Fruit fly (Drosophila melanogaster) whole organism, embryonic: ENCODE results near the gene CG11085.

ENCODE experiments used
- Ada2b ChIP-seq: fragments of 200-800 bp; sonication (Bioruptor generic); IDR thresholded peaks from 2 replicates; pipeline ENCODE4 v1.3.6; 2022; ENCODE audit warnings: missing biosample characterization, missing genetic modification characterization
- CG11504 ChIP-seq: fragments of 200-800 bp; sonication (Bioruptor generic); optimal IDR thresholded peaks from 3 replicates; lab custom pipeline; 2019; ENCODE audit warnings: missing biosample characterization, mild to moderate bottlenecking, missing genetic modification characterization, moderate library complexity
- CG11723 ChIP-seq: fragments of 200-800 bp; sonication (Bioruptor generic); optimal IDR thresholded peaks from 2 replicates; lab custom pipeline; 2017; ENCODE audit warnings: missing biosample characterization, mild to moderate bottlenecking, missing genetic modification characterization
- CG12236 ChIP-seq: fragments of 200-800 bp; sonication (Bioruptor generic); optimal IDR thresholded peaks from 2 replicates; lab custom pipeline; 2016; ENCODE audit warnings: missing biosample characterization, missing genetic modification characterization
- CG12942 ChIP-seq: fragments of 200-800 bp; sonication (Bioruptor generic); optimal IDR thresholded peaks from 3 replicates; lab custom pipeline; 2016; ENCODE audit warnings: missing biosample characterization, missing genetic modification characterization
- CG13775 ChIP-seq: fragments of 200-800 bp; sonication (Bioruptor generic); optimal IDR thresholded peaks from 3 replicates; lab custom pipeline; 2017; ENCODE audit warnings: missing biosample characterization, mild to moderate bottlenecking, missing genetic modification characterization
- CG15514 ChIP-seq: fragments of 200-800 bp; sonication (Bioruptor generic); optimal IDR thresholded peaks from 3 replicates; lab custom pipeline; 2017; ENCODE audit warnings: missing biosample characterization, missing genetic modification characterization, mild to moderate bottlenecking, moderate library complexity, missing genetic modification reagents
- CG1602 ChIP-seq: fragments of 200-800 bp; sonication (Bioruptor generic); optimal IDR thresholded peaks from 3 replicates; lab custom pipeline; 2016; ENCODE audit warnings: missing biosample characterization, missing genetic modification characterization
- CG17385 ChIP-seq: fragments of 200-800 bp; sonication (Bioruptor generic); optimal IDR thresholded peaks from 3 replicates; lab custom pipeline; 2018; ENCODE audit warnings: missing biosample characterization, mild to moderate bottlenecking, missing genetic modification characterization
- CG17829 ChIP-seq: fragments of 200-800 bp; optimal IDR thresholded peaks from 2 replicates; lab custom pipeline; 2019; ENCODE audit warnings: missing biosample characterization, mild to moderate bottlenecking, missing genetic modification characterization, moderate library complexity
- CG2199 ChIP-seq: fragments of 200-800 bp; sonication (Bioruptor generic); IDR thresholded peaks from 3 replicates; pipeline ENCODE4 v1.3.6; 2022; ENCODE audit warnings: missing biosample characterization, missing genetic modification characterization
- CG2889 ChIP-seq: fragments of 200-800 bp; sonication (Bioruptor generic); IDR thresholded peaks from 3 replicates; pipeline ENCODE4 v1.3.6; 2022; ENCODE audit warnings: missing biosample characterization, missing genetic modification characterization
- CG30020 ChIP-seq: fragments of 200-800 bp; optimal IDR thresholded peaks from 2 replicates; lab custom pipeline; 2019; ENCODE audit warnings: missing biosample characterization, mild to moderate bottlenecking, missing genetic modification characterization, moderate library complexity
- CG31441 ChIP-seq: fragments of 200-800 bp; sonication (Bioruptor generic); IDR thresholded peaks from 2 replicates; pipeline ENCODE4 v1.3.6; 2022; ENCODE audit warnings: missing biosample characterization, missing genetic modification characterization
- CG33213 ChIP-seq: fragments of 200-800 bp; sonication (Bioruptor generic); optimal IDR thresholded peaks from 3 replicates; lab custom pipeline; 2016; ENCODE audit warnings: missing biosample characterization, missing genetic modification characterization
- CG34376 ChIP-seq: fragments of 200-800 bp; sonication (Bioruptor generic); optimal IDR thresholded peaks from 2 replicates; lab custom pipeline; 2018; ENCODE audit warnings: missing biosample characterization, mild to moderate bottlenecking, missing genetic modification characterization
- CG4820 ChIP-seq: fragments of 200-800 bp; sonication (Bioruptor generic); optimal IDR thresholded peaks from 3 replicates; lab custom pipeline; 2016; ENCODE audit warnings: missing biosample characterization, missing genetic modification characterization
- CG7987 ChIP-seq: fragments of 200-800 bp; sonication (Bioruptor generic); optimal IDR thresholded peaks from 2 replicates; lab custom pipeline; 2018; ENCODE audit warnings: missing biosample characterization, mild to moderate bottlenecking, missing genetic modification characterization, moderate library complexity
- D ChIP-seq, 2 experiments: fragments of 200-800 bp in 1 of 2; fragments of >200 bp in 1 of 2; sonication (Bioruptor generic) in 1 of 2; optimal IDR thresholded peaks; 2 replicates in 1 of 2; 3 replicates in 1 of 2; lab custom pipeline; 2017; ENCODE audit warnings: mild to moderate bottlenecking in 1 of 2, missing biosample characterization in 1 of 2, missing genetic modification characterization in 1 of 2, missing genetic modification reagents in 1 of 2
- D19B ChIP-seq: fragments of 200-800 bp; sonication (Bioruptor generic); optimal IDR thresholded peaks from 2 replicates; lab custom pipeline; 2017; ENCODE audit warnings: missing biosample characterization, mild to moderate bottlenecking, missing genetic modification characterization
- Doc3 ChIP-seq: fragments of 200-800 bp; sonication (Bioruptor generic); IDR thresholded peaks from 3 replicates; pipeline ENCODE4 v1.3.6; 2022; ENCODE audit warnings: missing biosample characterization, missing genetic modification characterization; ENCODE audit not compliant: partially characterized antibody
- Elba2 ChIP-seq: fragments of 200-800 bp; sonication (Bioruptor generic); optimal IDR thresholded peaks from 3 replicates; lab custom pipeline; 2016; ENCODE audit warnings: missing biosample characterization, missing genetic modification characterization
- H2.0 ChIP-seq: fragments of 200-800 bp; sonication (Bioruptor generic); IDR thresholded peaks from 2 replicates; pipeline ENCODE4 v1.3.6; 2022; ENCODE audit warnings: missing biosample characterization, missing genetic modification characterization
- Hey ChIP-seq: fragments of 200-800 bp; sonication (Bioruptor generic); optimal IDR thresholded peaks from 3 replicates; lab custom pipeline; 2018; ENCODE audit warnings: missing biosample characterization, mild to moderate bottlenecking, missing genetic modification characterization
- Lim3 ChIP-seq: fragments of 200-800 bp; sonication (Bioruptor generic); IDR thresholded peaks from 2 replicates; pipeline ENCODE4 v1.3.6; 2022; ENCODE audit warnings: missing biosample characterization, missing genetic modification characterization
- MTF-1 ChIP-seq: fragments of 200-800 bp; sonication (Bioruptor generic); optimal IDR thresholded peaks from 2 replicates; lab custom pipeline; 2018; ENCODE audit warnings: missing biosample characterization, mild to moderate bottlenecking, missing genetic modification characterization, borderline replicate concordance
- Oaz ChIP-seq: fragments of 200-800 bp; sonication (Bioruptor generic); IDR thresholded peaks from 2 replicates; pipeline ENCODE4 v1.3.6; 2022; ENCODE audit warnings: missing biosample characterization, missing genetic modification characterization
- Oli ChIP-seq: fragments of 200-800 bp; sonication (Bioruptor generic); optimal IDR thresholded peaks from 2 replicates; lab custom pipeline; 2018; ENCODE audit warnings: missing biosample characterization, mild to moderate bottlenecking, missing genetic modification characterization, moderate library complexity
- Pdp1 ChIP-seq, 2 experiments: fragments of 200-800 bp; sonication (Bioruptor generic); optimal IDR thresholded peaks; 3 replicates each; lab custom pipeline; 2016; ENCODE audit warnings: missing biosample characterization in 2 of 2, missing genetic modification characterization in 2 of 2, mild to moderate bottlenecking in 1 of 2, moderate library complexity in 1 of 2
- Poxn ChIP-seq: fragments of 200-800 bp; sonication (Bioruptor generic); IDR thresholded peaks from 2 replicates; pipeline ENCODE4 v1.3.6; 2022; ENCODE audit warnings: missing biosample characterization, missing genetic modification characterization
- Six4 ChIP-seq: fragments of 200-800 bp; sonication (Bioruptor generic); optimal IDR thresholded peaks from 2 replicates; lab custom pipeline; 2016; ENCODE audit warnings: missing biosample characterization, missing genetic modification characterization
- Sox100B ChIP-seq: fragments of 200-800 bp; sonication (Bioruptor generic); optimal IDR thresholded peaks from 3 replicates; lab custom pipeline; 2018; ENCODE audit warnings: missing biosample characterization, mild to moderate bottlenecking, missing genetic modification characterization
- TFAM ChIP-seq: fragments of 200-800 bp; sonication (Bioruptor generic); optimal IDR thresholded peaks from 2 replicates; lab custom pipeline; 2017; ENCODE audit warnings: missing biosample characterization, missing genetic modification characterization, inconsistent platforms
- ab ChIP-seq: fragments of 200-800 bp; sonication (Bioruptor generic); optimal IDR thresholded peaks from 2 replicates; lab custom pipeline; 2016; ENCODE audit warnings: missing biosample characterization, missing genetic modification characterization
- bsh ChIP-seq, 2 experiments: fragments of 200-800 bp; sonication (Bioruptor generic); optimal IDR thresholded peaks; 2 replicates each; lab custom pipeline; 2017 to 2018; ENCODE audit warnings: mild to moderate bottlenecking in 2 of 2, missing biosample characterization in 2 of 2, missing genetic modification characterization in 2 of 2, moderate library complexity in 1 of 2
- ci ChIP-seq: fragments of 200-800 bp; sonication (Bioruptor generic); IDR thresholded peaks from 3 replicates; pipeline ENCODE4 v1.3.6; 2022; ENCODE audit warnings: missing biosample characterization, missing genetic modification characterization
- crc ChIP-seq: fragments of 200-800 bp; sonication (Bioruptor generic); optimal IDR thresholded peaks from 2 replicates; lab custom pipeline; 2016; ENCODE audit warnings: missing biosample characterization, missing genetic modification characterization
- eve ChIP-seq, 2 experiments: fragments of >200 bp; optimal IDR thresholded peaks; 2 replicates each; lab custom pipeline; 2017; ENCODE audit warnings: missing biosample characterization in 2 of 2, missing genetic modification characterization in 2 of 2
- nerfin-1 ChIP-seq: fragments of 200-800 bp; sonication (Bioruptor generic); optimal IDR thresholded peaks from 3 replicates; lab custom pipeline; 2019; ENCODE audit warnings: missing biosample characterization, mild to moderate bottlenecking, missing genetic modification characterization, moderate library complexity
- peb ChIP-seq: fragments of 200-800 bp; sonication (Bioruptor generic); IDR thresholded peaks from 2 replicates; pipeline ENCODE4 v1.3.6; 2022; ENCODE audit warnings: missing biosample characterization, missing genetic modification characterization
- pfk ChIP-seq: fragments of 200-800 bp; sonication (Bioruptor generic); optimal IDR thresholded peaks from 2 replicates; lab custom pipeline; 2018; ENCODE audit warnings: missing biosample characterization, mild to moderate bottlenecking, missing genetic modification characterization, moderate library complexity
- pnt ChIP-seq: fragments of 200-800 bp; sonication (Bioruptor generic); optimal IDR thresholded peaks from 3 replicates; lab custom pipeline; 2016; ENCODE audit warnings: missing biosample characterization, missing genetic modification characterization
- sna ChIP-seq: fragments of 200-800 bp; sonication (Bioruptor generic); IDR thresholded peaks from 2 replicates; pipeline ENCODE4 v1.3.6; 2022; ENCODE audit warnings: missing biosample characterization, missing genetic modification characterization; ENCODE audit not compliant: partially characterized antibody
- so ChIP-seq: fragments of 200-800 bp; sonication (Bioruptor generic); IDR thresholded peaks from 3 replicates; pipeline ENCODE4 v1.3.6; 2022; ENCODE audit warnings: missing biosample characterization, missing genetic modification characterization
- ssp ChIP-seq: fragments of 200-800 bp; sonication (Bioruptor generic); IDR thresholded peaks from 2 replicates; pipeline ENCODE4 v1.3.6; 2022; ENCODE audit warnings: missing biosample characterization, missing genetic modification characterization
- toy ChIP-seq: fragments of 200-800 bp; sonication (Bioruptor generic); IDR thresholded peaks from 2 replicates; pipeline ENCODE4 v1.3.6; 2022; ENCODE audit warnings: missing biosample characterization, missing genetic modification characterization
- trem ChIP-seq: fragments of 200-800 bp; optimal IDR thresholded peaks from 3 replicates; lab custom pipeline; 2019; ENCODE audit warnings: missing biosample characterization, mild to moderate bottlenecking, missing genetic modification characterization, moderate library complexity
- tup ChIP-seq: fragments of 200-800 bp; sonication (Bioruptor generic); optimal IDR thresholded peaks from 2 replicates; lab custom pipeline; 2016; ENCODE audit warnings: missing biosample characterization, mild to moderate bottlenecking, missing genetic modification characterization, moderate library complexity
- tx ChIP-seq: fragments of 200-800 bp; sonication (Bioruptor generic); optimal IDR thresholded peaks from 2 replicates; lab custom pipeline; 2016; ENCODE audit warnings: missing biosample characterization, missing genetic modification characterization
- vnd ChIP-seq: fragments of 200-800 bp; sonication (Bioruptor generic); IDR thresholded peaks from 3 replicates; pipeline ENCODE4 v1.3.6; 2022; ENCODE audit warnings: missing biosample characterization, missing genetic modification characterization; ENCODE audit not compliant: partially characterized antibody

The CG11085 gene

DNA sequence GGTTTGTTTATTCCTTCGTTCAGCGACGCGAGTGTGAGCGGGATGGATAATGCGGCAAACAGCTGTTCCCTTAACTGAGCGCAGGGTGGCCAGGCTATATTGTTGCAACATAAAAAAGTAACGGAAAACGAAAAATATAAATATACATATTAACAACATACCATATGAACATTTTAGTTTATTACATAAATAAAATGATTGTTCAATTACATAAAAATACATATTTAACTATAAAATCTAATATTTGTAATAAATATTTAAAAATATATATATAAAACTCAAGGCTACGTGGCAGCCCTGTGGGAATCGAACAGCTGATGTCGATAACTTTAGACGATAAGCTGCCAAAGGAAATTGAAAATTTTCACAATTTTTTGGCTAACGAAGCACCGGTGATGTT is 13.4 kb downstream of the CG11085 start, which contains the start of the genes Aven and CG2540 (continued):
- peak; percentile 80 for TF ChIP-seq CG34376 (GFP tag; lab: Kevin White, UChicago)
- TF ChIP-seq toy (GFP tag; lab: Robert Waterston, UW) = no peak
- TF ChIP-seq CG17385 (GFP tag; lab: Kevin White, UChicago) = peak; percentile 84
- TF ChIP-seq CG7987 (GFP tag; lab: Kevin White, UChicago) = peak; percentile 26
- no peak for TF ChIP-seq Doc3 (GFP tag; lab: Robert Waterston, UW)
- TF ChIP-seq CG4820 = peak; percentile 57
- peak; percentile 86 for TF ChIP-seq Sox100B (GFP tag; lab: Kevin White, UChicago)
- TF ChIP-seq crc (GFP tag; lab: Kevin White, UChicago) = no peak
- peak; percentile 77 for TF ChIP-seq CG15514
- TF ChIP-seq CG12236 = no peak
- TF ChIP-seq bsh (GFP tag; optimal IDR thresholded peaks at IDR 0.05; lab: Kevin White, UChicago) = peak; percentile 54 to 84
- no peak for TF ChIP-seq vnd (GFP tag; lab: Robert Waterston, UW)
- no peak for TF ChIP-seq pnt
- TF ChIP-seq eve (GFP tag; optimal IDR thresholded peaks at IDR 0.05; lab: Kevin White, UChicago) = no peak
- TF ChIP-seq so (GFP tag; lab: Robert Waterston, UW) = peak; percentile 42; the same call in 1 of the 3 replicates
- peak; percentile 92 for TF ChIP-seq CG31441 (GFP tag; lab: Robert Waterston, UW)
- TF ChIP-seq Oli = peak; percentile 86
- TF ChIP-seq CG2889 (GFP tag; lab: Robert Waterston, UW) = no peak
- TF ChIP-seq Lim3 (GFP tag; lab: Robert Waterston, UW) = no peak
- TF ChIP-seq Ada2b (GFP tag; lab: Robert Waterston, UW) = peak; percentile 40; the same call in 1 of the 2 replicates
- TF ChIP-seq MTF-1 (GFP tag; lab: Kevin White, UChicago) = no peak
- TF ChIP-seq Pdp1 (GFP tag; optimal IDR thresholded peaks at IDR 0.05; lab: Kevin White, UChicago) = peak in 1 of 2 experiments; percentile 15
- no peak for TF ChIP-seq Poxn (GFP tag; lab: Robert Waterston, UW)
- peak; percentile 1 for TF ChIP-seq Hey
- TF ChIP-seq H2.0 = peak; percentile 45; the same call in 1 of the 2 replicates
- no peak for TF ChIP-seq peb (GFP tag; lab: Robert Waterston, UW)
- TF ChIP-seq pfk (GFP tag; lab: Kevin White, UChicago) = no peak
- peak; percentile 89 for TF ChIP-seq nerfin-1 (tag; lab: Kevin White, UChicago)
- no peak for TF ChIP-seq CG33213
- TF ChIP-seq Six4 (GFP tag; lab: Kevin White, UChicago) = peak; percentile 71
- peak; percentile 5 for TF ChIP-seq tup (GFP tag; lab: Kevin White, UChicago)
- peak; percentile 89 for TF ChIP-seq CG11504 (tag; lab: Kevin White, UChicago)
- no peak for TF ChIP-seq sna (GFP tag; lab: Robert Waterston, UW)
- peak; percentile 71 for TF ChIP-seq CG30020 (tag; lab: Kevin White, UChicago)
- TF ChIP-seq ci (GFP tag; lab: Robert Waterston, UW) = peak; percentile 59; the same call in 1 of the 3 replicates
- peak; percentile 59 for TF ChIP-seq CG12942 (GFP tag; lab: Kevin White, UChicago)
- TF ChIP-seq CG1602 (GFP tag; lab: Kevin White, UChicago) = peak; percentile 52
- peak; percentile 67 for TF ChIP-seq CG11723 (GFP tag; lab: Kevin White, UChicago)
- no peak for TF ChIP-seq CG2199 (GFP tag; lab: Robert Waterston, UW)
- peak; percentile 67 for TF ChIP-seq D19B (GFP tag; lab: Kevin White, UChicago)
- TF ChIP-seq Oaz (GFP tag; lab: Robert Waterston, UW) = no peak
- no peak for TF ChIP-seq ab (GFP tag; lab: Kevin White, UChicago)
- TF ChIP-seq D (optimal IDR thresholded peaks at IDR 0.05; lab: Kevin White, UChicago) = no peak
- TF ChIP-seq D (GFP tag; optimal IDR thresholded peaks at IDR 0.05; lab: Kevin White, UChicago) = peak; percentile 73
- TF ChIP-seq CG13775 (GFP tag; lab: Kevin White, UChicago) = peak; percentile 89
- TF ChIP-seq TFAM (GFP tag; lab: Kevin White, UChicago) = no peak
- TF ChIP-seq CG17829 (tag; lab: Kevin White, UChicago) = peak; percentile 92
- TF ChIP-seq trem (tag; lab: Kevin White, UChicago) = peak; percentile 91
- no peak for TF ChIP-seq Elba2 (GFP tag; lab: Kevin White, UChicago)
- TF ChIP-seq tx = no peak
- TF ChIP-seq ssp = peak; percentile 45; the same call in 1 of the 2 replicates
